Fruit fly (Drosophila melanogaster) whole organism, embryonic: ENCODE measurements around the gene CG4133.

ENCODE experiments used
- Awh ChIP-seq: fragments of 200-800 bp; sonication (Bioruptor generic); IDR thresholded peaks from 2 replicates; pipeline ENCODE4, ENCODE4 v1.3.6; 2022; ENCODE audit warnings: missing biosample characterization, missing genetic modification characterization
- BtbVII ChIP-seq: fragments of 200-800 bp; sonication (Bioruptor generic); optimal IDR thresholded peaks from 3 replicates; lab custom pipeline; 2017; ENCODE audit warnings: missing biosample characterization, mild to moderate bottlenecking, missing genetic modification characterization
- Bteb2 ChIP-seq: fragments of 200-800 bp; sonication (Bioruptor generic); optimal IDR thresholded peaks from 2 replicates; lab custom pipeline; 2016; ENCODE audit warnings: missing biosample characterization, missing genetic modification characterization
- CG10979 ChIP-seq: fragments of 200-800 bp; sonication (Bioruptor generic); optimal IDR thresholded peaks from 2 replicates; lab custom pipeline; 2018; ENCODE audit warnings: missing biosample characterization, mild to moderate bottlenecking, missing genetic modification characterization, moderate library complexity
- CG12071 ChIP-seq: fragments of 200-800 bp; sonication (Bioruptor generic); optimal IDR thresholded peaks from 3 replicates; lab custom pipeline; 2018; ENCODE audit warnings: missing biosample characterization, mild to moderate bottlenecking, missing genetic modification characterization
- CG12219 ChIP-seq: fragments of 200-800 bp; sonication (Bioruptor generic); optimal IDR thresholded peaks from 3 replicates; lab custom pipeline; 2018; ENCODE audit warnings: missing biosample characterization, mild to moderate bottlenecking, missing genetic modification characterization
- CG12659 ChIP-seq: fragments of 200-800 bp; sonication (Bioruptor generic); optimal IDR thresholded peaks from 3 replicates; lab custom pipeline; 2017; ENCODE audit warnings: mild to moderate bottlenecking, missing biosample characterization, missing genetic modification reagents, missing genetic modification characterization
- CG12744 ChIP-seq: fragments of 200-800 bp; sonication (Bioruptor generic); optimal IDR thresholded peaks from 2 replicates; lab custom pipeline; 2016; ENCODE audit warnings: missing biosample characterization, missing genetic modification characterization
- CG12769 ChIP-seq: fragments of 200-800 bp; sonication (Bioruptor generic); optimal IDR thresholded peaks from 2 replicates; lab custom pipeline; 2019; ENCODE audit warnings: missing biosample characterization, mild to moderate bottlenecking, missing genetic modification characterization, moderate library complexity
- CG13287 ChIP-seq: fragments of 200-800 bp; sonication (Bioruptor generic); IDR thresholded peaks from 2 replicates; pipeline ENCODE4 v1.3.6; 2022; ENCODE audit warnings: missing biosample characterization, missing genetic modification characterization; ENCODE audit not compliant: partially characterized antibody
- CG16863 ChIP-seq: fragments of 200-800 bp; sonication (Bioruptor generic); optimal IDR thresholded peaks from 3 replicates; lab custom pipeline; 2016; ENCODE audit warnings: missing biosample characterization, missing genetic modification characterization
- CG17385 ChIP-seq: fragments of 200-800 bp; sonication (Bioruptor generic); optimal IDR thresholded peaks from 3 replicates; lab custom pipeline; 2018; ENCODE audit warnings: missing biosample characterization, mild to moderate bottlenecking, missing genetic modification characterization
- CG18011 ChIP-seq: fragments of 200-800 bp; sonication (Bioruptor generic); optimal IDR thresholded peaks from 2 replicates; lab custom pipeline; 2017; ENCODE audit warnings: missing biosample characterization, missing genetic modification characterization, mild to moderate bottlenecking, moderate library complexity, missing genotype
- CG18476 ChIP-seq: fragments of 200-800 bp; sonication (Bioruptor generic); optimal IDR thresholded peaks from 2 replicates; lab custom pipeline; 2016; ENCODE audit warnings: missing biosample characterization, mild to moderate bottlenecking, missing genetic modification characterization
- CG32767 ChIP-seq: fragments of 200-800 bp; sonication (Bioruptor generic); IDR thresholded peaks from 2 replicates; pipeline ENCODE4 v1.3.6; 2022; ENCODE audit warnings: missing biosample characterization, missing genetic modification characterization
- CG4707 ChIP-seq: fragments of 200-800 bp; sonication (Bioruptor generic); optimal IDR thresholded peaks from 2 replicates; lab custom pipeline; 2018; ENCODE audit warnings: missing biosample characterization, mild to moderate bottlenecking, missing genetic modification characterization, moderate library complexity
- CG6654 ChIP-seq: fragments of 200-800 bp; sonication (Bioruptor generic); optimal IDR thresholded peaks from 2 replicates; lab custom pipeline; 2017; ENCODE audit warnings: missing biosample characterization, mild to moderate bottlenecking, missing genetic modification characterization
- CG6683 ChIP-seq: fragments of 200-800 bp; sonication (Bioruptor generic); optimal IDR thresholded peaks from 2 replicates; lab custom pipeline; 2017; ENCODE audit warnings: missing biosample characterization, mild to moderate bottlenecking, missing genetic modification characterization, missing genetic modification reagents
- CG8359 ChIP-seq: fragments of 200-800 bp; sonication (Bioruptor generic); optimal IDR thresholded peaks from 2 replicates; lab custom pipeline; 2017; ENCODE audit warnings: missing biosample characterization, mild to moderate bottlenecking, missing genetic modification characterization, borderline replicate concordance
- CG9437 ChIP-seq: fragments of 200-800 bp; sonication (Bioruptor generic); optimal IDR thresholded peaks from 2 replicates; lab custom pipeline; 2018; ENCODE audit warnings: missing biosample characterization, mild to moderate bottlenecking, missing genetic modification characterization
- ERR ChIP-seq: fragments of 200-800 bp; sonication (Bioruptor generic); optimal IDR thresholded peaks from 2 replicates; lab custom pipeline; 2016; ENCODE audit warnings: missing biosample characterization, missing genetic modification characterization
- HmgD ChIP-seq: fragments of 200-800 bp; sonication (Bioruptor generic); optimal IDR thresholded peaks from 3 replicates; lab custom pipeline; 2016; ENCODE audit warnings: missing biosample characterization, missing genetic modification characterization
- Kr ChIP-seq: fragments of 200-800 bp; sonication (Bioruptor generic); optimal IDR thresholded peaks from 2 replicates; lab custom pipeline; 2017; ENCODE audit warnings: missing biosample characterization, mild to moderate bottlenecking, missing genetic modification characterization
- Mes4 ChIP-seq: fragments of 200-800 bp; sonication (Bioruptor generic); optimal IDR thresholded peaks from 2 replicates; lab custom pipeline; 2016; ENCODE audit warnings: missing biosample characterization, missing genetic modification characterization
- Poxn ChIP-seq: fragments of 200-800 bp; sonication (Bioruptor generic); IDR thresholded peaks from 2 replicates; pipeline ENCODE4 v1.3.6; 2022; ENCODE audit warnings: missing biosample characterization, missing genetic modification characterization
- Rx ChIP-seq: fragments of 200-800 bp; sonication (Bioruptor generic); IDR thresholded peaks from 2 replicates; pipeline ENCODE4 v1.3.6; 2022; ENCODE audit warnings: missing biosample characterization, missing genetic modification characterization
- Scr ChIP-seq: fragments of 200-800 bp; sonication (Bioruptor generic); IDR thresholded peaks from 2 replicates; pipeline ENCODE4 v1.3.6; 2022; ENCODE audit warnings: missing biosample characterization, missing genetic modification characterization; ENCODE audit not compliant: partially characterized antibody
- Side ChIP-seq: fragments of 200-800 bp; sonication (Bioruptor generic); optimal IDR thresholded peaks from 2 replicates; lab custom pipeline; 2016; ENCODE audit warnings: missing biosample characterization, missing genetic modification characterization
- Sin3A ChIP-seq: fragments of >200 bp; optimal IDR thresholded peaks from 2 replicates; lab custom pipeline; 2018
- bigmax ChIP-seq: fragments of 200-800 bp; sonication (Bioruptor generic); optimal IDR thresholded peaks from 2 replicates; lab custom pipeline; 2018; ENCODE audit warnings: missing biosample characterization, mild to moderate bottlenecking, missing genetic modification characterization
- ci ChIP-seq: fragments of 200-800 bp; sonication (Bioruptor generic); IDR thresholded peaks from 3 replicates; pipeline ENCODE4 v1.3.6; 2022; ENCODE audit warnings: missing biosample characterization, missing genetic modification characterization
- da ChIP-seq: fragments of 200-800 bp; sonication (Bioruptor generic); optimal IDR thresholded peaks from 2 replicates; lab custom pipeline; 2016; ENCODE audit warnings: missing biosample characterization, missing genetic modification characterization
- dati ChIP-seq: fragments of 200-800 bp; sonication (Bioruptor generic); IDR thresholded peaks from 2 replicates; pipeline ENCODE4 v1.3.6; 2022; ENCODE audit warnings: missing biosample characterization, missing genetic modification characterization
- fd102C ChIP-seq: fragments of 200-800 bp; sonication (Bioruptor generic); optimal IDR thresholded peaks from 2 replicates; lab custom pipeline; 2018; ENCODE audit warnings: missing biosample characterization, mild to moderate bottlenecking, missing genetic modification characterization, moderate library complexity
- fd96Cb ChIP-seq: fragments of 200-800 bp; sonication (Bioruptor generic); optimal IDR thresholded peaks from 2 replicates; lab custom pipeline; 2018; ENCODE audit warnings: missing biosample characterization, mild to moderate bottlenecking, missing genetic modification characterization, moderate library complexity
- gfzf ChIP-seq: fragments of 200-800 bp; sonication (Bioruptor generic); optimal IDR thresholded peaks from 2 replicates; lab custom pipeline; 2016; ENCODE audit warnings: missing biosample characterization, mild to moderate bottlenecking, missing genetic modification characterization, moderate library complexity
- gsb-n ChIP-seq: fragments of 200-800 bp; sonication (Bioruptor generic); optimal IDR thresholded peaks from 3 replicates; lab custom pipeline; 2018; ENCODE audit warnings: missing biosample characterization, mild to moderate bottlenecking, missing genetic modification characterization
- insv ChIP-seq, 2 experiments: fragments of 200-800 bp; sonication (Bioruptor generic); optimal IDR thresholded peaks; 3 replicates each; lab custom pipeline; 2016 to 2018; ENCODE audit warnings: missing biosample characterization in 2 of 2, missing genetic modification characterization in 2 of 2
- kay ChIP-seq: fragments of 200-800 bp; sonication (Bioruptor generic); optimal IDR thresholded peaks from 2 replicates; lab custom pipeline; 2016; ENCODE audit warnings: missing biosample characterization, missing genetic modification characterization
- lilli ChIP-seq: fragments of 200-800 bp; sonication (Bioruptor generic); optimal IDR thresholded peaks from 3 replicates; lab custom pipeline; 2016; ENCODE audit warnings: missing biosample characterization, missing genetic modification characterization
- mirr ChIP-seq: fragments of 200-800 bp; sonication (Bioruptor generic); optimal IDR thresholded peaks from 3 replicates; lab custom pipeline; 2018; ENCODE audit warnings: missing biosample characterization, mild to moderate bottlenecking, missing genetic modification characterization
- pho ChIP-seq: fragments of 200-800 bp; sonication (Bioruptor generic); optimal IDR thresholded peaks from 2 replicates; lab custom pipeline; 2016; ENCODE audit warnings: missing biosample characterization, missing genetic modification characterization
- pnt ChIP-seq: fragments of 200-800 bp; sonication (Bioruptor generic); optimal IDR thresholded peaks from 3 replicates; lab custom pipeline; 2016; ENCODE audit warnings: missing biosample characterization, missing genetic modification characterization
- salm ChIP-seq: fragments of 200-800 bp; sonication (Bioruptor generic); optimal IDR thresholded peaks from 2 replicates; lab custom pipeline; 2018; ENCODE audit warnings: missing biosample characterization, mild to moderate bottlenecking, missing genetic modification characterization
- sd ChIP-seq: fragments of 200-800 bp; sonication (Bioruptor generic); optimal IDR thresholded peaks from 3 replicates; lab custom pipeline; 2018; ENCODE audit warnings: missing biosample characterization, mild to moderate bottlenecking, missing genetic modification characterization, moderate library complexity
- sima ChIP-seq: fragments of 200-800 bp; sonication (Bioruptor generic); optimal IDR thresholded peaks from 2 replicates; lab custom pipeline; 2016; ENCODE audit warnings: missing biosample characterization, missing genetic modification characterization
- sisA ChIP-seq: fragments of 200-800 bp; sonication (Bioruptor generic); IDR thresholded peaks from 2 replicates; pipeline ENCODE4 v1.3.6; 2022; ENCODE audit warnings: missing biosample characterization, missing genetic modification characterization
- tna ChIP-seq: fragments of 200-800 bp; sonication (Bioruptor generic); IDR thresholded peaks from 2 replicates; pipeline ENCODE4 v1.3.6; 2022; ENCODE audit warnings: missing biosample characterization, missing genetic modification characterization; ENCODE audit not compliant: partially characterized antibody
- trh ChIP-seq: fragments of 200-800 bp; sonication (Bioruptor generic); optimal IDR thresholded peaks from 2 replicates; lab custom pipeline; 2016; ENCODE audit warnings: missing biosample characterization, missing genetic modification characterization
- vvl ChIP-seq: fragments of 200-800 bp; sonication (Bioruptor generic); IDR thresholded peaks from 2 replicates; pipeline ENCODE4 v1.3.6; 2022; ENCODE audit warnings: missing biosample characterization, missing genetic modification characterization

CG4133 gene

DNA sequence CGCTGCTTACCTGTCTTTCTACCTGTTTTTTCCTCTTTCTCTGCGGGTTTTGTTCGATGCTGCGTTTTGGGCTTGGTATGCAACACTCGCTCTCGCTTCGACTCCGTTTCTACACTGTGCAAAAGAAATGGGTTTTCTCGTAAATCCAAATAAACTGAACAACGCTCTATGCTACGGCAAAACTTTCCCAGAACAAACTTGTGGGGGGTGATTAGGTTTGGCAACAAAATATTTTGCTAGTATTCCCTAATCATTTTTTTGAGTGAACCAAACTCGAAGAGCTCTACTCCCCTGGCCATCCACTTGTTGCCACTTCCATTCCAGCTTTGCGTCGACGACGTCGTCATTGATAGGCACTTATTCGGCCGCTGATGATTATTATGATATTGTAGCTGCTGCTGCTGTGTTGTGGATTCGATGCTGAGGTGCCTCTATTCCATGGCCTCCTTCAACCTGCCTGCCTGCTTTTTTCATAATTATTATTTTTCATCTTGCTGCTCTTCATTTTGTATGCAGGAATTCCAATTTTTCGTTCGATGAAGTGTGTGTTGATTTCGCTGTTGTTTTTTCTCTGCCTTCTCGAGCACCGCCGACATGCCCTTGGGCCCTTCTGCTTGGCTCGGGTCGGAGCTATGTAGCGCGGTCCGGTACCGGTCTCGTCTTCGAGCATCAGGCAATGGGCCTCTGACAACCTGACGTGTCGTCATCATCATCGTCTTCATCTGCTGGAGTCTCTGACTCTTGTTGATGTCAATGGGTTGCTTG is 13.2 kb upstream of the CG4133 start (continued):
- TF ChIP-seq CG18011 (GFP tag; lab: Kevin White, UChicago) (no peak), gsb-n (peak; percentile 86), salm (tag; lab: Kevin White, UChicago) (peak; percentile 73), CG4707 (peak; percentile 67), CG8359 (GFP tag; lab: Kevin White, UChicago) (peak; percentile 56), tna (GFP tag; lab: Robert Waterston, UW) (no peak), BtbVII (GFP tag; lab: Kevin White, UChicago) (peak; percentile 27), Poxn (no peak), dati (peak; percentile 79), Rx (GFP tag; lab: Robert Waterston, UW) (peak; percentile 88), pho (peak; percentile 30), lilli (GFP tag; lab: Kevin White, UChicago) (peak; percentile 74), CG6683 (no peak), Kr (GFP tag; lab: Kevin White, UChicago) (no peak), insv (GFP tag; optimal IDR thresholded peaks at IDR 0.05; lab: Kevin White, UChicago) (no peak), fd102C (GFP tag; lab: Kevin White, UChicago) (peak; percentile 68), CG32767 (GFP tag; lab: Robert Waterston, UW) (peak; percentile 73; the same call in 1 of the 2 replicates), Awh (GFP tag; lab: Robert Waterston, UW) (peak; percentile 76), CG9437 (GFP tag; lab: Kevin White, UChicago) (peak; percentile 38), kay (GFP tag; lab: Kevin White, UChicago) (peak; percentile 59), mirr (no peak), Sin3A (lab: Kevin White, UChicago) (no peak), sd (tag; lab: Kevin White, UChicago) (peak; percentile 98), gfzf (GFP tag; lab: Kevin White, UChicago) (no peak), CG12744 (GFP tag; lab: Kevin White, UChicago) (peak; percentile 36), CG13287 (GFP tag; lab: Robert Waterston, UW) (no peak), CG6654 (GFP tag; lab: Kevin White, UChicago) (peak; percentile 42), Bteb2 (GFP tag; lab: Kevin White, UChicago) (no peak), sisA (GFP tag; lab: Robert Waterston, UW) (peak; percentile 89), Scr (GFP tag; lab: Robert Waterston, UW) (no peak), trh (peak; percentile 43), Side (GFP tag; lab: Kevin White, UChicago) (peak; percentile 84), CG18476 (GFP tag; lab: Kevin White, UChicago) (peak; percentile 53), pnt (peak; percentile 90), ci (GFP tag; lab: Robert Waterston, UW) (peak; percentile 96), ERR (GFP tag; lab: Kevin White, UChicago) (peak; percentile 27), vvl (GFP tag; lab: Robert Waterston, UW) (peak; percentile 93), sima (GFP tag; lab: Kevin White, UChicago) (no peak), CG12071 (GFP tag; lab: Kevin White, UChicago) (peak; percentile 73), CG17385 (peak; percentile 75), CG12769 (tag; lab: Kevin White, UChicago) (peak; percentile 80), CG10979 (peak; percentile 91), bigmax (no peak), CG16863 (GFP tag; lab: Kevin White, UChicago) (peak; percentile 86), CG12219 (peak; percentile 78), HmgD (GFP tag; lab: Kevin White, UChicago) (no peak), Mes4 (peak; percentile 80), da (no peak), fd96Cb (peak; percentile 89), CG12659 (GFP tag; lab: Kevin White, UChicago) (peak; percentile 64)
